Worm (Caenorhabditis elegans) whole organism, young adult: ENCODE data around the gene srh-79.

Experiments used
- B0035.1 ChIP-seq: sonication (generic microtip); optimal IDR thresholded peaks from 2 replicates; lab custom pipeline; 2016; ENCODE audit warnings: missing genetic modification characterization, mild to moderate bottlenecking, missing compliant biosample characterization, missing genotype, missing genetic modification reagents
- B0336.3 ChIP-seq: fragments of 200-800 bp; sonication (Bioruptor generic); IDR thresholded peaks from 2 replicates; pipeline ENCODE4 v1.3.6; 2022; ENCODE audit warnings: missing genetic modification characterization, missing compliant biosample characterization
- C17E4.6 ChIP-seq: fragments of 200-800 bp; sonication (Bioruptor generic); IDR thresholded peaks from 2 replicates; pipeline ENCODE4 v1.3.6; 2022; ENCODE audit warnings: missing genetic modification reagents, missing genetic modification characterization, missing compliant biosample characterization
- F10E7.11 ChIP-seq: sonication (generic microtip); optimal IDR thresholded peaks from 2 replicates; lab custom pipeline; 2017; ENCODE audit warnings: mild to moderate bottlenecking, missing genetic modification characterization, moderate library complexity, missing compliant biosample characterization
- F22D6.2 ChIP-seq: sonication (generic microtip); optimal IDR thresholded peaks from 2 replicates; lab custom pipeline; 2016; ENCODE audit warnings: mild to moderate bottlenecking, missing genetic modification characterization, missing compliant biosample characterization
- F33H1.4 ChIP-seq: fragments of 200-800 bp; sonication (Bioruptor generic); IDR thresholded peaks from 2 replicates; pipeline ENCODE4 v1.3.6; 2022; ENCODE audit warnings: missing genetic modification reagents, missing genetic modification characterization, missing compliant biosample characterization
- F55B11.4 ChIP-seq: sonication (generic microtip); optimal IDR thresholded peaks from 2 replicates; lab custom pipeline; 2016; ENCODE audit warnings: missing compliant biosample characterization, missing genetic modification characterization, borderline replicate concordance; ENCODE audit not compliant: insufficient read depth
- K11D2.4 ChIP-seq: fragments of 200-800 bp; sonication (Bioruptor generic); IDR thresholded peaks from 2 replicates; pipeline ENCODE4 v1.3.6; 2022; ENCODE audit warnings: missing genetic modification reagents, missing genetic modification characterization, missing compliant biosample characterization
- Y67H2A.10 ChIP-seq: fragments of 200-800 bp; sonication (Bioruptor generic); conservative IDR thresholded peaks from 2 replicates; pipeline ENCODE4 v1.3.6; 2022; ENCODE audit warnings: missing genetic modification reagents, missing genetic modification characterization, missing compliant biosample characterization
- akir-1 ChIP-seq: fragments of 200-800 bp; sonication (Bioruptor generic); optimal IDR thresholded peaks from 2 replicates; lab custom pipeline; 2018; ENCODE audit warnings: mild to moderate bottlenecking, missing genetic modification characterization, moderate library complexity, missing compliant biosample characterization
- aptf-2 ChIP-seq: fragments of 200-800 bp; sonication (Bioruptor generic); conservative IDR thresholded peaks from 2 replicates; pipeline ENCODE4 v1.3.6; 2022; ENCODE audit warnings: missing genetic modification reagents, missing genetic modification characterization, missing compliant biosample characterization
- athp-1 ChIP-seq: sonication (generic microtip); optimal IDR thresholded peaks from 2 replicates; lab custom pipeline; 2017; ENCODE audit warnings: mild to moderate bottlenecking, missing genetic modification characterization, missing compliant biosample characterization
- attf-5 ChIP-seq: fragments of 200-800 bp; sonication (Bioruptor generic); optimal IDR thresholded peaks from 2 replicates; lab custom pipeline; 2018; ENCODE audit warnings: mild to moderate bottlenecking, missing genetic modification characterization, missing compliant biosample characterization
- attf-6 ChIP-seq: fragments of 200-800 bp; sonication (Bioruptor generic); IDR thresholded peaks from 2 replicates; pipeline ENCODE4 v1.3.6; 2022; ENCODE audit warnings: missing genetic modification reagents, missing genetic modification characterization, missing compliant biosample characterization
- bed-1 ChIP-seq: fragments of 200-800 bp; sonication (Bioruptor generic); IDR thresholded peaks from 2 replicates; pipeline ENCODE4 v1.3.6; 2022; ENCODE audit warnings: missing genetic modification reagents, missing genetic modification characterization, missing compliant biosample characterization
- ceh-100 ChIP-seq: fragments of 200-800 bp; sonication (Bioruptor generic); IDR thresholded peaks from 2 replicates; pipeline ENCODE4 v1.3.6; 2022; ENCODE audit warnings: missing genetic modification reagents, missing genetic modification characterization, missing compliant biosample characterization
- ceh-79 ChIP-seq: sonication (generic microtip); optimal IDR thresholded peaks from 2 replicates; lab custom pipeline; 2017; ENCODE audit warnings: mild to moderate bottlenecking, missing genetic modification characterization, missing compliant biosample characterization
- ceh-91 ChIP-seq: fragments of 200-800 bp; sonication (Bioruptor generic); IDR thresholded peaks from 2 replicates; pipeline ENCODE4 v1.3.6; 2022; ENCODE audit warnings: missing genetic modification reagents, missing genetic modification characterization, missing compliant biosample characterization
- dox-1 ChIP-seq: fragments of 200-800 bp; sonication (Bioruptor generic); IDR thresholded peaks from 2 replicates; pipeline ENCODE4 v1.3.6; 2022; ENCODE audit warnings: missing genetic modification reagents, missing genetic modification characterization, missing compliant biosample characterization
- dpl-1 ChIP-seq: fragments of 150-350 bp; optimal IDR thresholded peaks from 2 replicates; lab custom pipeline; 2014; ENCODE audit warnings: missing biosample characterization, missing genetic modification reagents, missing genetic modification characterization
- egrh-3 ChIP-seq: fragments of 200-800 bp; sonication (Bioruptor generic); IDR thresholded peaks from 2 replicates; pipeline ENCODE4 v1.3.6; 2022; ENCODE audit warnings: missing genetic modification reagents, missing genetic modification characterization, missing compliant biosample characterization
- hlh-12 ChIP-seq: sonication (generic microtip); optimal IDR thresholded peaks from 2 replicates; lab custom pipeline; 2016; ENCODE audit warnings: missing genetic modification characterization, missing compliant biosample characterization
- hmg-1.2 ChIP-seq: fragments of 200-800 bp; sonication (Bioruptor generic); IDR thresholded peaks from 2 replicates; pipeline ENCODE4 v1.3.6; 2022; ENCODE audit warnings: missing genetic modification reagents, missing genetic modification characterization, missing compliant biosample characterization
- hrde-1 ChIP-seq: sonication (generic microtip); optimal IDR thresholded peaks from 2 replicates; lab custom pipeline; 2016; ENCODE audit warnings: missing genetic modification characterization, mild to moderate bottlenecking, missing compliant biosample characterization, moderate library complexity, missing genotype, missing genetic modification reagents, borderline replicate concordance
- let-526 ChIP-seq: fragments of 200-800 bp; sonication (Bioruptor generic); IDR thresholded peaks from 2 replicates; pipeline ENCODE4 v1.3.6; 2022; ENCODE audit warnings: missing genetic modification reagents, missing genetic modification characterization, missing compliant biosample characterization
- lin-35 ChIP-seq, 3 experiments: fragments of 150-350 bp in 2 of 3; sonication (generic microtip) in 1 of 3; optimal IDR thresholded peaks; 2 replicates each; lab custom pipeline; 2014 to 2018; ENCODE audit warnings: missing biosample characterization in 3 of 3, missing genetic modification characterization in 3 of 3, missing genetic modification reagents in 3 of 3
- lir-1 ChIP-seq: fragments of 200-800 bp; sonication (Bioruptor generic); conservative IDR thresholded peaks from 2 replicates; pipeline ENCODE4 v1.3.6; 2022; ENCODE audit warnings: missing genetic modification reagents, missing genetic modification characterization, missing compliant biosample characterization
- madf-3 ChIP-seq: fragments of 200-800 bp; sonication (Bioruptor generic); IDR thresholded peaks from 2 replicates; pipeline ENCODE4 v1.3.6; 2022; ENCODE audit warnings: missing genetic modification reagents, missing genetic modification characterization, missing compliant biosample characterization
- mes-4 ChIP-seq: sonication (generic microtip); optimal IDR thresholded peaks from 2 replicates; lab custom pipeline; 2016; ENCODE audit warnings: missing genotype, missing genetic modification characterization, missing compliant biosample characterization
- nhr-27 ChIP-seq: fragments of 200-800 bp; sonication (Bioruptor generic); optimal IDR thresholded peaks from 2 replicates; lab custom pipeline; 2018; ENCODE audit warnings: mild to moderate bottlenecking, missing genetic modification characterization, moderate library complexity, missing compliant biosample characterization
- rcor-1 ChIP-seq: fragments of 200-800 bp; sonication (Bioruptor generic); IDR thresholded peaks from 2 replicates; pipeline ENCODE4 v1.3.6; 2022; ENCODE audit warnings: missing genetic modification reagents, missing genetic modification characterization, missing compliant biosample characterization
- rpc-1 ChIP-seq, 2 experiments: fragments of 150-350 bp in 1 of 2; sonication (generic microtip) in 1 of 2; optimal IDR thresholded peaks; 2 replicates each; lab custom pipeline; 2014 to 2018; ENCODE audit warnings: missing biosample characterization in 1 of 2, missing genetic modification characterization in 1 of 2, missing genetic modification reagents in 1 of 2, missing genotype in 1 of 2
- snpc-1.1 ChIP-seq: sonication (generic microtip); optimal IDR thresholded peaks from 2 replicates; lab custom pipeline; 2017; ENCODE audit warnings: missing genetic modification characterization, mild to moderate bottlenecking, missing compliant biosample characterization, antibody characterized with exemption, moderate library complexity, missing genotype, missing genetic modification reagents; ENCODE audit not compliant: insufficient read depth
- tlf-1 ChIP-seq: fragments of 200-800 bp; sonication (Bioruptor generic); optimal IDR thresholded peaks from 2 replicates; lab custom pipeline; 2018; ENCODE audit warnings: mild to moderate bottlenecking, missing genetic modification characterization, missing compliant biosample characterization
- unc-62 ChIP-seq: fragments of 150-350 bp; optimal IDR thresholded peaks from 2 replicates; lab custom pipeline; 2014; ENCODE audit warnings: missing biosample characterization, missing genetic modification reagents, missing genetic modification characterization
- ztf-3 ChIP-seq: fragments of 200-800 bp; sonication (Bioruptor generic); optimal IDR thresholded peaks from 2 replicates; lab custom pipeline; 2018; ENCODE audit warnings: mild to moderate bottlenecking, missing genetic modification characterization, missing compliant biosample characterization

srh-79 gene

DNA sequence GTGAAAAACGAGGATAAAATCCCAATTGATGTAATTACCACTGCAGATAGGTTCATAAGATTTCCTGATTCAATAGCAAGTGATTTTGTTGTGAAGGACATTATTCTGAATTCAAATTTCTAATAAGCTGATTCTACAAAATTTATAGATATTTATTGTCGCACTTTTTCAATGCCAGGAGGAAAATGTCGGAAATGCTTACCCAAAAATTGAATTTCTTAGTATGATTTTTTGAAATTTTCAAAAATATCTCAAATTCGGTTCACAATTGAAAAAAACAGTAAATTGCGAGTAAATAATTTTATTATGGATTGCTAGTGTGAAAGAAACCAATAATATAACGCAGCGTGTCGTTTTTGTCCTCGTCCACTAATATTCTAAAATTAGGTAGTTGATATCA is 4.6 kb upstream of the srh-79 start, which contains the start of gene srbc-10:
Gene srbc-10 (minus strand): TSS at position 101 of the 400 bp plus-strand sequence.
- TF ChIP-seq F33H1.4 (GFP tag; lab: Robert Waterston, UW) (no peak), mes-4 (tag; lab: Kevin White, UChicago) (no peak), B0035.1 (no peak), rcor-1 (GFP tag; lab: Robert Waterston, UW) (no peak), tlf-1 (GFP tag; lab: Kevin White, UChicago) (no peak), unc-62 (GFP tag; lab: Kevin White, UChicago) (no peak), dpl-1 (GFP tag; lab: Kevin White, UChicago) (no peak), let-526 (no peak)

DNA sequence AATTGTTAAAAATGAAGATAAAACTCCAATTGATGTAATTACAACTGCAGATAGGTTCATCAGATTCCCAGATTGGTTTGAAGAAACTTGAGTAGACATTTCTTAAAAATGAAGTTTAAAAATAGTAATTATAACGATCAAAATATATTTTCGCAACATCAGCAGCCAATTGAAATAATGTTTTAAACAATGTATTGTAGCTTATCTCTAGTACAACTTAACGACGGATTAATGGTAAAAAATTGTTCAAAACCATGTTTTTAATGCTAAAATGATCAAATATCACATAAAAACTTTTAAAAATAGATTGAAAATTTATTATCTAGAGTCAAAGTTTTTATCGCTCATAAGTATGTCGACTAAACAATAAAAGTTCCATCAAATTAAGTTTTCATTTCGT is 2.4 kb upstream of the srh-79 start, which contains the start of gene srbc-11:
Gene srbc-11 (minus strand): TSS at position 101 of the 400 bp plus-strand sequence.
- TF ChIP-seq egrh-3 (GFP tag; lab: Robert Waterston, UW) (no peak), dox-1 (GFP tag; lab: Robert Waterston, UW) (no peak), hmg-1.2 (GFP tag; lab: Robert Waterston, UW) (no peak), bed-1 (GFP tag; lab: Robert Waterston, UW) (no peak), B0336.3 (GFP tag; lab: Robert Waterston, UW) (no peak), F10E7.11 (tag; lab: Kevin White, UChicago) (no peak), aptf-2 (GFP tag; lab: Robert Waterston, UW) (no peak), ztf-3 (GFP tag; lab: Kevin White, UChicago) (no peak), lir-1 (GFP tag; lab: Robert Waterston, UW) (no peak), tlf-1 (GFP tag; lab: Kevin White, UChicago) (no peak), hrde-1 (tag; lab: Kevin White, UChicago) (no peak), C17E4.6 (no peak), ceh-79 (tag; lab: Kevin White, UChicago) (no peak), madf-3 (GFP tag; lab: Robert Waterston, UW) (no peak), Y67H2A.10 (no peak), attf-6 (GFP tag; lab: Robert Waterston, UW) (no peak), ceh-91 (GFP tag; lab: Robert Waterston, UW) (no peak)
- TF ChIP-seq, all 124 proteins: peak for 0

ce11 chrV:7501194-7501593 is 3.7 kb downstream of the srh-79 start:
- TF ChIP-seq nhr-27 (tag; lab: Kevin White, UChicago) (no peak), rpc-1 (optimal IDR thresholded peaks at IDR 0.05; lab: Kevin White, UChicago) (no peak), rpc-1 (tag; optimal IDR thresholded peaks at IDR 0.05; lab: Kevin White, UChicago) (no peak), F33H1.4 (GFP tag; lab: Robert Waterston, UW) (no peak), ceh-100 (no peak), F22D6.2 (no peak), egrh-3 (GFP tag; lab: Robert Waterston, UW) (no peak), hlh-12 (tag; lab: Kevin White, UChicago) (no peak), mes-4 (tag; lab: Kevin White, UChicago) (no peak), snpc-1.1 (tag; lab: Kevin White, UChicago) (no peak), F55B11.4 (no peak), K11D2.4 (no peak)

DNA sequence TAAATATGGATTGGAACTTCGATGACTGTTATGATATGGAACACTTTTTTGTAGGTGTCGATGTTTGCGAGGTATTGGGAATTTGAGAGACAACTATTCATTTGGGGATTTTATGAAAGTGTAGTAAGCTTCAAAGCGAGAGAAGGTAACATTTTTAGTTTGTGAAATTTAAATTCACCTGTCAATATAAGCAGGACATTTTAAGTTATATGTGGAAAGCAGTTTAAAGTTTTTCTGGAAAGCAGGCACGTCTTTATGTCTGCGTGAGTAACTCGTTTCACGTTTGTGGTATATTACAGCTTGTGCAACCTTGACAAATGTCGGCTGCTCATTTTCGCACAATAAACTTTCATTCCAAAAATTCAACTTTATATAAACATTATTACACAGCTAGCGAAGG is 6.7 kb downstream of the srh-79 start, which contains the start of gene srh-229:
Gene srh-229 (minus strand): TSS at position 101 of the 400 bp plus-strand sequence.
- TF ChIP-seq athp-1 (tag; lab: Kevin White, UChicago), result no peak
- TF ChIP-seq akir-1 (GFP tag; lab: Kevin White, UChicago), result no peak
- no peak for TF ChIP-seq lin-35 (GFP tag; optimal IDR thresholded peaks at IDR 0.05; lab: Kevin White, UChicago)
- no peak for TF ChIP-seq ceh-100
- no peak for TF ChIP-seq attf-5 (GFP tag; lab: Kevin White, UChicago)
